Fruit fly (Drosophila melanogaster) whole organism: ENCODE data around the gene spn-B.

ENCODE experiments used
- CG8478 ChIP-seq: fragments of >200 bp; optimal IDR thresholded peaks from 2 replicates; lab custom pipeline; 2018; ENCODE audit warnings: inconsistent platforms
- Dll ChIP-seq: fragments of >200 bp; optimal IDR thresholded peaks from 2 replicates; lab custom pipeline; 2017
- EcR ChIP-seq, 2 experiments: fragments of >200 bp; optimal IDR thresholded peaks; 2 replicates each; lab custom pipeline; 2017; ENCODE audit warnings: missing biosample characterization in 2 of 2, missing genetic modification characterization in 2 of 2, missing genetic modification reagents in 2 of 2
- pan ChIP-seq: fragments of >200 bp; optimal IDR thresholded peaks from 2 replicates; lab custom pipeline; 2017
- psq ChIP-seq: fragments of >200 bp; optimal IDR thresholded peaks from 2 replicates; lab custom pipeline; 2017
- usp ChIP-seq: fragments of >200 bp; optimal IDR thresholded peaks from 2 replicates; lab custom pipeline; 2017; ENCODE audit warnings: missing biosample characterization, missing genetic modification characterization, mixed read lengths

DNA sequence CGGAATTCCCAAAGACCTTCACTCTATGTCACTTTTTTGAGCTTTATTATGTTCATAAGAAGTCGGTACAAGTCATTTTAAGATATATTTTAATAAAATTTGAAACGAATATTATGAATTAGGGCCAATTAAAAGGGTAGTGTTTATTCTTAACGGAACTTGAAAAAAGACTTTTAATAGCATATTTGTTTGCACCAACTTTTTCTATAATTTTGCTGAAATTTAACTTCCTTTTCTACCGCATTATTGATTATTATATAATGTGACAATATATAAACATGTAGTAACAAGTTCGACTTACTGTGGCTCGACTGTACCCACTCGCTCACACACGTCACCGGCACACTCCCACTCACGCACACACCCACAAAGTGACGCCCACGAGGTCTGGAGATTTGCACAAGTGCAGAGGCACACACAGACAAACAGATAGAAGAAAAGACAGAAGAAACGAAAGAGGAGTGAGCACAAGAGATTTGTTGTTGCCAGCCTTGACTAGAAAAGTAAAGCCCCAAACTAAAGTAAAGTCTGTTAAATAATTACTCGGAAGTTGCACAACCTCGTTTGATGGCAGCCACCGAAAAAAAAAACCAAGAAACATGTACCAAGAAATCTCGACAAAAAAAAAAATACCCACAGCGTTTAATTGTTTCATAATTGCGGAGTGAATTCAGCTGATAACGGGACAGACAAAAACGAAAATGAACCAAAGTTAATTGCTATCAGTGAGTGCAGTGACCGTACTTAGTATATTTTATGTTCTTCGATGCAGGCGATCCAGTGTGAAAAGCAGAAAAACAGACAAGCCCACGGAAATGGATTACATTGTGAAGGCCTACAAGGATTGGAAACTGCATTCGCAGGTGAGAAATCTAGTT is 37.7 kb upstream of the spn-B start:
- TF ChIP-seq psq (lab: Kevin White, UChicago) (no peak), Dll (no peak), pan (lab: Kevin White, UChicago) (no peak), EcR (GFP tag; optimal IDR thresholded peaks at IDR 0.05; lab: Kevin White, UChicago) (no peak), usp (GFP tag; lab: Kevin White, UChicago) (no peak), CG8478 (no peak)
